Worm (Caenorhabditis elegans): Measurements from ENCODE around the gene scl-6.

Gene scl-6

ce11 chrIV:13079119-13079518 lies 10.6 kb downstream of the scl-6 start, which contains the start of gene C39E9.8:
TSS of gene C39E9.8 (plus strand) at chrIV:13079446.
- TF ChIP-seq ekl-4 (GFP tag; IDR thresholded peaks at IDR 0.05) = no peak
- no peak for TF ChIP-seq ets-4 (GFP tag; optimal IDR thresholded peaks at IDR 0.05)
- no peak for TF ChIP-seq ZK185.1 (tag; optimal IDR thresholded peaks at IDR 0.05; ENCODE audit: poor library complexity, severe bottlenecking)
- TF ChIP-seq ztf-25 (GFP tag; IDR thresholded peaks at IDR 0.05) = no peak
- peak; percentile 36 for TF ChIP-seq ceh-27 (GFP tag; optimal IDR thresholded peaks at IDR 0.05)
- TF ChIP-seq ztf-3 (GFP tag; optimal IDR thresholded peaks at IDR 0.05) = no peak
- TF ChIP-seq lin-26 (GFP tag; IDR thresholded peaks at IDR 0.05) = no peak; the same call in 1 of the 2 replicates
- TF ChIP-seq attf-5 (GFP tag; optimal IDR thresholded peaks at IDR 0.05) = no peak
- no peak for TF ChIP-seq egl-44 (GFP tag; IDR thresholded peaks at IDR 0.05)
- TF ChIP-seq T07F8.4 (tag; optimal IDR thresholded peaks at IDR 0.05) = no peak
- no peak for TF ChIP-seq fkh-3 (tag; optimal IDR thresholded peaks at IDR 0.05)
- TF ChIP-seq nfyb-1 (GFP tag; IDR thresholded peaks at IDR 0.05) = no peak
- no peak for TF ChIP-seq D2030.7 (GFP tag; IDR thresholded peaks at IDR 0.05)
- no peak for TF ChIP-seq rcor-1 (GFP tag; IDR thresholded peaks at IDR 0.05)
- no peak for TF ChIP-seq dpl-1 (GFP tag; optimal IDR thresholded peaks at IDR 0.05)
- no peak for TF ChIP-seq tbx-9 (tag; optimal IDR thresholded peaks at IDR 0.05; ENCODE audit: borderline replicate concordance)
- TF ChIP-seq sdz-38 (tag; optimal IDR thresholded peaks at IDR 0.05) = no peak
- no peak for TF ChIP-seq egrh-3 (GFP tag; IDR thresholded peaks at IDR 0.05)
- no peak for TF ChIP-seq F22D6.2 (tag; optimal IDR thresholded peaks at IDR 0.05)
- no peak for TF ChIP-seq unc-62 (GFP tag; optimal IDR thresholded peaks at IDR 0.05)
- no peak for TF ChIP-seq nhr-27 (tag; optimal IDR thresholded peaks at IDR 0.05)
- no peak for TF ChIP-seq cebp-1 (GFP tag; IDR thresholded peaks at IDR 0.05)
- peak; percentile 24 for TF ChIP-seq cebp-1 (tag; optimal IDR thresholded peaks at IDR 0.05)
- no peak for TF ChIP-seq madf-3 (GFP tag; IDR thresholded peaks at IDR 0.05)
- no peak for TF ChIP-seq B0035.1 (tag; optimal IDR thresholded peaks at IDR 0.05)
- no peak for TF ChIP-seq ccch-3 (GFP tag; optimal IDR thresholded peaks at IDR 0.05)
- no peak for TF ChIP-seq F23B12.7 (tag; optimal IDR thresholded peaks at IDR 0.05; ENCODE audit: insufficient read depth)
- TF ChIP-seq unc-130 (GFP tag; optimal IDR thresholded peaks at IDR 0.05) = no peak
- TF ChIP-seq snpc-1.1 (tag; optimal IDR thresholded peaks at IDR 0.05; ENCODE audit: insufficient read depth) = no peak
- TF ChIP-seq nfya-2 (GFP tag; IDR thresholded peaks at IDR 0.05) = no peak
- TF ChIP-seq cebp-2 (GFP tag; IDR thresholded peaks at IDR 0.05) = 0 out of 2 replicates have a peak, but pooled peaks have one; percentile 38
- TF ChIP-seq aptf-3 (GFP tag; IDR thresholded peaks at IDR 0.05) = no peak
- TF ChIP-seq hlh-26 (GFP tag; conservative IDR thresholded peaks at IDR 0.05) = no peak
- TF ChIP-seq Y56A3A.18 (GFP tag; IDR thresholded peaks at IDR 0.05) = no peak
- peak; percentile 38 for TF ChIP-seq ztf-26 (tag; optimal IDR thresholded peaks at IDR 0.05)

DNA sequence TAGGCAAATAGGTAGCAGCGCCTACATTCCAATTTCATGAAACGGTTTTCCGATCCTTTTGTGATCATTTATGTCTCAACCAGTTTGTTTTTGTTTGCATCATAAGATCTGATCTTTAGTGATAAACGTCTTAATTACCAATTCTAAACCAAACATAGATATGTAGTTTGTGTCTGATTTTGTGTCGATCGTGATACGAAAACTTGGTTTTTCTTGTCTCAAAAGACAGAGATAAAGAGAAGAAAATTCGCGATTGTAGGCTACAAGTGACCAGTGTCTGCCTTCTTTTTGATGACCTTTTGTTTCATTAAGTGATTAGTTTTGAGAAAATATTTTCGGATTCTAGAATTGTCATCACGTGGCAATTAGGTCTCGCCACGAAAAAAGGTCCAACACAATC lies 11.6 kb downstream of the scl-6 start:
- TF ChIP-seq nfyb-1 (GFP tag; IDR thresholded peaks at IDR 0.05) (no peak), hlh-26 (GFP tag; conservative IDR thresholded peaks at IDR 0.05) (no peak), hmg-20 (GFP tag; IDR thresholded peaks at IDR 0.05) (no peak), F52B5.7 (tag; optimal IDR thresholded peaks at IDR 0.05) (no peak), egrh-3 (GFP tag; IDR thresholded peaks at IDR 0.05) (no peak), him-1 (tag; optimal IDR thresholded peaks at IDR 0.05) (no peak), attf-3 (GFP tag; conservative IDR thresholded peaks at IDR 0.05) (no peak), F55B11.4 (tag; optimal IDR thresholded peaks at IDR 0.05; ENCODE audit: borderline replicate concordance, insufficient read depth) (no peak), F22D6.2 (tag; optimal IDR thresholded peaks at IDR 0.05) (no peak), let-607 (tag; optimal IDR thresholded peaks at IDR 0.05) (no peak), sea-2 (GFP tag; IDR thresholded peaks at IDR 0.05) (no peak), B0336.3 (GFP tag; IDR thresholded peaks at IDR 0.05) (no peak)

Data from whole organism, young adult.